Worm (Caenorhabditis elegans) whole organism, young adult: ENCODE results near the gene F44E2.10.

Experiments
- B0336.3 ChIP-seq: fragments of 200-800 bp; sonication (Bioruptor generic); IDR thresholded peaks from 2 replicates; pipeline ENCODE4 v1.3.6; 2022; ENCODE audit warnings: missing genetic modification characterization, missing compliant biosample characterization
- F39B2.1 ChIP-seq: fragments of 200-800 bp; sonication (Bioruptor generic); IDR thresholded peaks from 2 replicates; pipeline ENCODE4 v1.3.6; 2022; ENCODE audit warnings: missing genetic modification reagents, missing genetic modification characterization, missing compliant biosample characterization
- F57C9.4 ChIP-seq: sonication (generic microtip); optimal IDR thresholded peaks from 2 replicates; lab custom pipeline; 2017; ENCODE audit warnings: mild to moderate bottlenecking, missing genetic modification characterization, missing compliant biosample characterization
- ama-1 ChIP-seq, 3 experiments: fragments of 150-350 bp in 1 of 3; sonication (generic microtip) in 2 of 3; optimal IDR thresholded peaks; 2 replicates each; lab custom pipeline; 2014 to 2018; ENCODE audit warnings: missing biosample characterization in 2 of 3, missing genetic modification characterization in 2 of 3, missing genetic modification reagents in 2 of 3
- ccch-3 ChIP-seq: fragments of 200-800 bp; sonication (Bioruptor generic); optimal IDR thresholded peaks from 2 replicates; lab custom pipeline; 2018; ENCODE audit warnings: mild to moderate bottlenecking, missing genetic modification characterization, missing compliant biosample characterization
- cebp-2 ChIP-seq: fragments of 200-800 bp; sonication (Bioruptor generic); IDR thresholded peaks from 2 replicates; pipeline ENCODE4 v1.3.6; 2022; ENCODE audit warnings: missing genetic modification characterization, missing compliant biosample characterization
- him-1 ChIP-seq: sonication (generic microtip); optimal IDR thresholded peaks from 2 replicates; lab custom pipeline; 2016; ENCODE audit warnings: missing genotype, missing genetic modification reagents, missing genetic modification characterization, missing compliant biosample characterization
- let-607 ChIP-seq, 2 experiments: fragments of 200-800 bp in 1 of 2; sonication (Bioruptor generic) in 1 of 2; sonication (generic microtip) in 1 of 2; optimal IDR thresholded peaks; 2 replicates each; lab custom pipeline; 2016 to 2018; ENCODE audit warnings: mild to moderate bottlenecking in 2 of 2, missing compliant biosample characterization in 2 of 2, missing genetic modification characterization in 2 of 2, moderate library complexity in 2 of 2, missing genotype in 1 of 2
- lsy-27 ChIP-seq: sonication (generic microtip); optimal IDR thresholded peaks from 2 replicates; lab custom pipeline; 2017; ENCODE audit warnings: missing genetic modification characterization, mild to moderate bottlenecking, missing compliant biosample characterization, antibody characterized with exemption, missing genotype, borderline replicate concordance; ENCODE audit not compliant: insufficient read depth
- madf-10 ChIP-seq: sonication (generic microtip); optimal IDR thresholded peaks from 2 replicates; lab custom pipeline; 2016; ENCODE audit warnings: mild to moderate bottlenecking, missing genetic modification characterization, missing compliant biosample characterization
- zfh-2 ChIP-seq: fragments of 200-800 bp; sonication (Bioruptor generic); conservative IDR thresholded peaks from 2 replicates; pipeline ENCODE4 v1.3.6; 2022; ENCODE audit warnings: missing genetic modification reagents, missing genetic modification characterization, missing compliant biosample characterization

DNA sequence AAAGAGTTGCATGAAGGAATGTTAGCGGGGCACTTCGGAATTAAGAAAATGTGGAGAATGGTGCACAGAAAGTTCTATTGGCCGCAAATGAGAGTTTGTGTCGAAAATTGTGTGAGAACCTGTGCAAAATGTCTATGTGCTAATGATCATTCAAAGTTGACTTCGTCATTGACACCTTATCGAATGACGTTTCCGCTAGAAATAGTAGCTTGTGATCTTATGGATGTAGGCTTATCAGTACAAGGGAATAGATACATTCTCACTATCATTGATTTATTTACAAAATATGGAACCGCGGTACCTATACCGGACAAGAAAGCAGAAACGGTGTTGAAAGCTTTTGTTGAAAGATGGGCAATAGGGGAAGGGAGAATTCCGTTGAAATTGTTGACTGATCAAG lies 27.6 kb upstream of the F44E2.10 start:
- TF ChIP-seq ama-1 (optimal IDR thresholded peaks at IDR 0.05; lab: Kevin White, UChicago), result no peak
- no peak for TF ChIP-seq ama-1 (GFP tag; optimal IDR thresholded peaks at IDR 0.05; lab: Kevin White, UChicago)
- TF ChIP-seq lsy-27, result no peak
- no peak for TF ChIP-seq F39B2.1 (GFP tag; lab: Robert Waterston, UW)
- TF ChIP-seq ccch-3 (GFP tag; lab: Kevin White, UChicago), result no peak
- TF ChIP-seq zfh-2, result no peak
- no peak for TF ChIP-seq cebp-2
- TF ChIP-seq B0336.3 (GFP tag; lab: Robert Waterston, UW), result no peak
- no peak for TF ChIP-seq F57C9.4 (tag; lab: Kevin White, UChicago)
- no peak for TF ChIP-seq let-607 (tag; optimal IDR thresholded peaks at IDR 0.05; lab: Kevin White, UChicago)
- no peak for TF ChIP-seq madf-10
- no peak for TF ChIP-seq him-1 (tag; lab: Kevin White, UChicago)
